Fruit fly (Drosophila melanogaster) whole organism, embryonic: ENCODE data around the gene Sclp.
A peak's percentile ranks its signal among the peaks of the same experiment; 100 is the strongest.

Source experiments
- Ada2b ChIP-seq: fragments of 200-800 bp; sonication (Bioruptor generic); IDR thresholded peaks from 2 replicates; pipeline ENCODE4 v1.3.6; 2022; ENCODE audit warnings: missing biosample characterization, missing genetic modification characterization
- CG1024 ChIP-seq: fragments of 200-800 bp; sonication (Bioruptor generic); IDR thresholded peaks from 2 replicates; pipeline ENCODE4 v1.3.6; 2022; ENCODE audit warnings: missing biosample characterization, missing genetic modification characterization
- CG10267 ChIP-seq: fragments of 200-800 bp; sonication (Bioruptor generic); optimal IDR thresholded peaks from 2 replicates; lab custom pipeline; 2018; ENCODE audit warnings: missing biosample characterization, mild to moderate bottlenecking, missing genetic modification characterization, moderate library complexity
- CG12219 ChIP-seq: fragments of 200-800 bp; sonication (Bioruptor generic); optimal IDR thresholded peaks from 3 replicates; lab custom pipeline; 2018; ENCODE audit warnings: missing biosample characterization, mild to moderate bottlenecking, missing genetic modification characterization
- CG13424 ChIP-seq: fragments of 200-800 bp; sonication (Bioruptor generic); optimal IDR thresholded peaks from 2 replicates; lab custom pipeline; 2019; ENCODE audit warnings: missing biosample characterization, mild to moderate bottlenecking, missing genetic modification characterization, moderate library complexity
- CG1647 ChIP-seq: fragments of 200-800 bp; sonication (Bioruptor generic); optimal IDR thresholded peaks from 3 replicates; lab custom pipeline; 2016; ENCODE audit warnings: missing biosample characterization, missing genetic modification characterization
- CG16815 ChIP-seq: fragments of 200-800 bp; sonication (Bioruptor generic); optimal IDR thresholded peaks from 3 replicates; lab custom pipeline; 2017; ENCODE audit warnings: missing biosample characterization, mild to moderate bottlenecking, missing genetic modification characterization
- CG17385 ChIP-seq: fragments of 200-800 bp; sonication (Bioruptor generic); optimal IDR thresholded peaks from 3 replicates; lab custom pipeline; 2018; ENCODE audit warnings: missing biosample characterization, mild to moderate bottlenecking, missing genetic modification characterization
- CG17912 ChIP-seq: fragments of 200-800 bp; sonication (Bioruptor generic); optimal IDR thresholded peaks from 2 replicates; lab custom pipeline; 2018; ENCODE audit warnings: missing biosample characterization, mild to moderate bottlenecking, missing genetic modification characterization
- CG2116 ChIP-seq: fragments of 200-800 bp; sonication (Bioruptor generic); optimal IDR thresholded peaks from 3 replicates; lab custom pipeline; 2018; ENCODE audit warnings: missing biosample characterization, mild to moderate bottlenecking, missing genetic modification characterization
- CG30020 ChIP-seq: fragments of 200-800 bp; optimal IDR thresholded peaks from 2 replicates; lab custom pipeline; 2019; ENCODE audit warnings: missing biosample characterization, mild to moderate bottlenecking, missing genetic modification characterization, moderate library complexity
- CG32532 ChIP-seq: fragments of 200-800 bp; sonication (Bioruptor generic); IDR thresholded peaks from 2 replicates; pipeline ENCODE4 v1.3.6; 2022; ENCODE audit warnings: missing biosample characterization, missing genetic modification characterization
- CG5245 ChIP-seq: fragments of 200-800 bp; sonication (Bioruptor generic); optimal IDR thresholded peaks from 3 replicates; lab custom pipeline; 2016; ENCODE audit warnings: missing biosample characterization, missing genetic modification characterization
- CG7963 ChIP-seq: fragments of 200-800 bp; sonication (Bioruptor generic); IDR thresholded peaks from 3 replicates; pipeline ENCODE4 v1.3.6; 2022; ENCODE audit warnings: missing biosample characterization, missing genetic modification characterization; ENCODE audit not compliant: partially characterized antibody
- CG9932 ChIP-seq: fragments of 200-800 bp; sonication (Bioruptor generic); IDR thresholded peaks from 2 replicates; pipeline ENCODE4 v1.3.6; 2022; ENCODE audit warnings: missing biosample characterization, missing genetic modification characterization
- Dref ChIP-seq: fragments of 200-800 bp; sonication (Bioruptor generic); IDR thresholded peaks from 2 replicates; pipeline ENCODE4 v1.3.6; 2022; ENCODE audit warnings: missing biosample characterization, missing genetic modification characterization
- E2f1 ChIP-seq: fragments of 200-800 bp; sonication (Bioruptor generic); IDR thresholded peaks from 2 replicates; pipeline ENCODE4 v1.3.6; 2022; ENCODE audit warnings: missing biosample characterization, missing genetic modification characterization
- Eip74EF ChIP-seq, 2 experiments: fragments of 200-800 bp in 1 of 2; fragments of >200 bp in 1 of 2; sonication (Bioruptor generic) in 1 of 2; optimal IDR thresholded peaks; 2 replicates each; lab custom pipeline; 2017 to 2019; ENCODE audit warnings: missing biosample characterization in 2 of 2, missing genetic modification characterization in 2 of 2, mild to moderate bottlenecking in 1 of 2, moderate library complexity in 1 of 2
- Fer2 ChIP-seq: fragments of 200-800 bp; sonication (Bioruptor generic); optimal IDR thresholded peaks from 2 replicates; lab custom pipeline; 2018; ENCODE audit warnings: missing biosample characterization, mild to moderate bottlenecking, missing genetic modification characterization, moderate library complexity
- Fer3 ChIP-seq: fragments of 200-800 bp; sonication (Bioruptor generic); optimal IDR thresholded peaks from 2 replicates; lab custom pipeline; 2018; ENCODE audit warnings: missing biosample characterization, mild to moderate bottlenecking, missing genetic modification characterization, moderate library complexity
- Hand ChIP-seq: fragments of 200-800 bp; sonication (Bioruptor generic); optimal IDR thresholded peaks from 2 replicates; lab custom pipeline; 2017; ENCODE audit warnings: mild to moderate bottlenecking, missing biosample characterization, missing genetic modification reagents, missing genetic modification characterization
- Hsf ChIP-seq: fragments of 200-800 bp; sonication (Bioruptor generic); optimal IDR thresholded peaks from 3 replicates; lab custom pipeline; 2016; ENCODE audit warnings: missing biosample characterization, missing genetic modification characterization
- Lpt ChIP-seq: fragments of >200 bp; optimal IDR thresholded peaks from 2 replicates; lab custom pipeline; 2018; ENCODE audit warnings: missing biosample characterization, missing genetic modification characterization
- Meics ChIP-seq: fragments of 200-800 bp; sonication (Bioruptor generic); optimal IDR thresholded peaks from 2 replicates; lab custom pipeline; 2017; ENCODE audit warnings: missing biosample characterization, mild to moderate bottlenecking, missing genetic modification characterization
- NFAT ChIP-seq: fragments of 200-800 bp; sonication (Bioruptor generic); IDR thresholded peaks from 2 replicates; pipeline ENCODE4 v1.3.6; 2022; ENCODE audit warnings: missing biosample characterization, missing genetic modification characterization
- Pdp1 ChIP-seq, 2 experiments: fragments of 200-800 bp; sonication (Bioruptor generic); optimal IDR thresholded peaks; 3 replicates each; lab custom pipeline; 2016; ENCODE audit warnings: missing biosample characterization in 2 of 2, missing genetic modification characterization in 2 of 2, mild to moderate bottlenecking in 1 of 2, moderate library complexity in 1 of 2
- Sox102F ChIP-seq: fragments of 200-800 bp; sonication (Bioruptor generic); optimal IDR thresholded peaks from 2 replicates; lab custom pipeline; 2018; ENCODE audit warnings: missing biosample characterization, mild to moderate bottlenecking, missing genetic modification characterization, moderate library complexity
- az2 ChIP-seq: fragments of 200-800 bp; sonication (Bioruptor generic); optimal IDR thresholded peaks from 3 replicates; lab custom pipeline; 2016; ENCODE audit warnings: missing biosample characterization, missing genetic modification characterization
- btn ChIP-seq: fragments of 200-800 bp; sonication (Bioruptor generic); optimal IDR thresholded peaks from 2 replicates; lab custom pipeline; 2016; ENCODE audit warnings: missing biosample characterization, missing genetic modification characterization
- chinmo ChIP-seq: fragments of 200-800 bp; sonication (Bioruptor generic); IDR thresholded peaks from 4 replicates; pipeline ENCODE4 v1.3.6; 2022; ENCODE audit warnings: missing biosample characterization, missing genetic modification characterization; ENCODE audit not compliant: partially characterized antibody
- dpn ChIP-seq, 2 experiments: fragments of 200-800 bp; sonication (Bioruptor generic); optimal IDR thresholded peaks; 3 replicates each; lab custom pipeline; 2016; ENCODE audit warnings: missing biosample characterization in 2 of 2, missing genetic modification characterization in 2 of 2
- gce ChIP-seq: fragments of 200-800 bp; sonication (Bioruptor generic); IDR thresholded peaks from 3 replicates; pipeline ENCODE4 v1.3.6; 2022; ENCODE audit warnings: missing biosample characterization, missing genetic modification characterization
- lola ChIP-seq, 3 experiments: fragments of >200 bp in 2 of 3; fragments of 200-800 bp in 1 of 3; sonication (Bioruptor generic) in 1 of 3; optimal IDR thresholded peaks; 2 replicates each; lab custom pipeline; 2017 to 2019; ENCODE audit warnings: missing biosample characterization in 3 of 3, missing genetic modification characterization in 3 of 3, mild to moderate bottlenecking in 1 of 3, moderate library complexity in 1 of 3
- mam ChIP-seq: fragments of 200-800 bp; sonication (Bioruptor generic); optimal IDR thresholded peaks from 3 replicates; lab custom pipeline; 2016; ENCODE audit warnings: missing biosample characterization, missing genetic modification characterization
- pho ChIP-seq: fragments of 200-800 bp; sonication (Bioruptor generic); optimal IDR thresholded peaks from 2 replicates; lab custom pipeline; 2016; ENCODE audit warnings: missing biosample characterization, missing genetic modification characterization
- pzg ChIP-seq: fragments of 200-800 bp; sonication (Bioruptor generic); optimal IDR thresholded peaks from 3 replicates; lab custom pipeline; 2018; ENCODE audit warnings: missing biosample characterization, mild to moderate bottlenecking, missing genetic modification characterization, moderate library complexity
- ro ChIP-seq: fragments of 200-800 bp; sonication (Bioruptor generic); IDR thresholded peaks from 2 replicates; pipeline ENCODE4 v1.3.6; 2022; ENCODE audit warnings: missing biosample characterization, missing genetic modification characterization
- sens ChIP-seq: fragments of 200-800 bp; sonication (Bioruptor generic); peaks from one replicate; lab custom pipeline; 2016; ENCODE audit warnings: missing biosample characterization, missing genetic modification characterization
- tin ChIP-seq: fragments of 200-800 bp; sonication (Bioruptor generic); optimal IDR thresholded peaks from 3 replicates; lab custom pipeline; 2016; ENCODE audit warnings: missing biosample characterization, missing genetic modification characterization
- wek ChIP-seq: fragments of 200-800 bp; sonication (Bioruptor generic); optimal IDR thresholded peaks from 3 replicates; lab custom pipeline; 2018; ENCODE audit warnings: missing biosample characterization, mild to moderate bottlenecking, missing genetic modification characterization, moderate library complexity
- zfh1 ChIP-seq: fragments of 200-800 bp; sonication (Bioruptor generic); IDR thresholded peaks from 3 replicates; pipeline ENCODE4 v1.3.6; 2022; ENCODE audit warnings: missing biosample characterization, missing genetic modification characterization

The Sclp gene

DNA sequence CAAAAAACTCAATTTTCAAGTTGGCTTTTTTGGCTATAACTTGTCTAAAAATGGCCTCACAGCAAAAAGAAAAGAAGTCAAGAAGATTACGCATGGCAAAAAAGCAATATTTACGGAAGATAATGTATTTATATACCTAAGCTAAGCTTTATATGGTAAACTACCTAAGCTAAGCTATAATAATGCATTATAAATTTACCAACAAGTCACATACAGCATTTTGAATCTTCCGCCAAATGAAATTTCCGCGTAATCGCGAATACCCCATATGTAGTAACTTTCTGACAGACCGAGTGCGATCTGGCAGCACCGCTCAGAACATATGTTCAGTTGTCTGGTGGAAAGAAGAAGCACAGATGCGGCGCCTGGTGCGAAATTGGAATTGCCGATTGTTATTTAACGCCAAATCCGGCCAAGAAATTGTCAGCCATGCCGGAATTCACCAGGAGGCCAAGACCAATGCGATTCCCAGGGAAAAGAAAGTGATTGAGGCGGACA, 32.7 kb downstream of the Sclp start, which contains the start of gene sicily (continued):
- 0 out of 2 replicates have a peak, but pooled peaks have one; percentile 8 for TF ChIP-seq NFAT
- TF ChIP-seq CG17912 (GFP tag; lab: Kevin White, UChicago): no peak
- TF ChIP-seq tin (GFP tag; lab: Kevin White, UChicago): no peak
- TF ChIP-seq CG17385 (GFP tag; lab: Kevin White, UChicago): peak; percentile 96
- no peak for TF ChIP-seq Sox102F (GFP tag; lab: Kevin White, UChicago)
- peak; percentile 84 for TF ChIP-seq pzg (GFP tag; lab: Kevin White, UChicago)
- no peak for TF ChIP-seq CG1024 (GFP tag; lab: Robert Waterston, UW)
- no peak for TF ChIP-seq ro (GFP tag; lab: Robert Waterston, UW)
- no peak for TF ChIP-seq CG16815 (GFP tag; lab: Kevin White, UChicago)
- 0 out of 4 replicates have a peak, but pooled peaks have one; percentile 7 for TF ChIP-seq chinmo (GFP tag; lab: Robert Waterston, UW)
- no peak for TF ChIP-seq CG12219
- TF ChIP-seq E2f1 (GFP tag; lab: Robert Waterston, UW): no peak
- no peak for TF ChIP-seq Meics (GFP tag; lab: Kevin White, UChicago)
- TF ChIP-seq CG1647 (GFP tag; lab: Kevin White, UChicago): no peak
- peak; percentile 23; the same call in 1 of the 2 replicates for TF ChIP-seq CG32532 (GFP tag; lab: Robert Waterston, UW)
- TF ChIP-seq wek (GFP tag; lab: Kevin White, UChicago): peak; percentile 100
- TF ChIP-seq CG30020: peak; percentile 26
- no peak for TF ChIP-seq mam (GFP tag; lab: Kevin White, UChicago)
- TF ChIP-seq CG13424 (tag; lab: Kevin White, UChicago): no peak
- TF ChIP-seq zfh1: peak; percentile 34; the same call in 1 of the 3 replicates
- TF ChIP-seq Hsf: no peak
- TF ChIP-seq Fer2 (tag; lab: Kevin White, UChicago): no peak
- TF ChIP-seq lola (GFP tag; optimal IDR thresholded peaks at IDR 0.05; lab: Kevin White, UChicago): no peak
- TF ChIP-seq CG7963 (GFP tag; lab: Robert Waterston, UW): no peak
- TF ChIP-seq Eip74EF (GFP tag; optimal IDR thresholded peaks at IDR 0.05; lab: Kevin White, UChicago): no peak
- TF ChIP-seq Hand (GFP tag; lab: Kevin White, UChicago): no peak
- TF ChIP-seq CG9932 (GFP tag; lab: Robert Waterston, UW): 0 out of 2 replicates have a peak, but pooled peaks have one; percentile 23
- TF ChIP-seq az2 (GFP tag; lab: Kevin White, UChicago): no peak
- no peak for TF ChIP-seq Fer3 (tag; lab: Kevin White, UChicago)
- no peak for TF ChIP-seq pho
- TF ChIP-seq CG5245: no peak
- no peak for TF ChIP-seq Ada2b (GFP tag; lab: Robert Waterston, UW)
- peak; percentile 46 for TF ChIP-seq CG2116 (GFP tag; lab: Kevin White, UChicago)
- TF ChIP-seq btn: no peak
- TF ChIP-seq gce (GFP tag; lab: Robert Waterston, UW): no peak
- TF ChIP-seq Dref: peak; percentile 45
- peak; percentile 33 for TF ChIP-seq CG10267
- TF ChIP-seq sens (GFP tag; lab: Kevin White, UChicago): peak; percentile 65
- peak in 1 of 2 experiments; percentile 66 for TF ChIP-seq Pdp1 (GFP tag; optimal IDR thresholded peaks at IDR 0.05; lab: Kevin White, UChicago)
- no peak for TF ChIP-seq Lpt
- no peak for TF ChIP-seq dpn (GFP tag; optimal IDR thresholded peaks at IDR 0.05; lab: Kevin White, UChicago)
